Fruit fly (Drosophila melanogaster): ENCODE results near the gene TwdlN.

TwdlN gene

DNA sequence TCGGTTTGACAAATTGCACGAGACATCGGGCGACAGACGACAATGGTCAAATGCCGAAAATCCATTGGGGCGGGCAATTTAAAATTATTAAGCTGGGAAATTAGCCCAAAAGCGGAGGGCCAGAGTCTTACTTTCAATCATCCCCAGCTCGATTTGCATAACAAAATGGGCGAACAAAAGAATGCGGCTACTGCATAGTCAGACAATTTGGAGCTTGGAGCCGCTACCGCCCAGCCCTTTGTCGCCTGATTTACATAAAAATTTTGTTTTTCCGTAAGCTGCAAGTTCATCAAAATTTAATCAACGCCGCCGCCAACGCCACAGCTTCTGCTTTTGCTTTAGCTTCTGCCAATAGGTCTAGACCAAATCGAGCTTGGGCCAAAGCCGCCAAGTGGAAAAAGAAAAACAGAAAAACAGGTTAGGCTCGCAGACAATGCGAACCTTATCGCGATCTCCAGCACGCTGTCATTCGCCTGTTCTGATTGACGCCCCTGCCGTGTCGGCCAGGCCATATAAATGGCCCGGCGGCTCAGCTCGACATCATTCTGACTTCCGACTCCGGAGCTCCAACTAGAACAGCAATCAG is at the start of gene TwdlN:
TwdlN (plus strand) TSS at position 536 of the 586 bp plus-strand sequence.
- TF ChIP-seq CG17801 (GFP tag; optimal IDR thresholded peaks at IDR 0.05; ENCODE audit: partially characterized antibody), result no peak

DNA sequence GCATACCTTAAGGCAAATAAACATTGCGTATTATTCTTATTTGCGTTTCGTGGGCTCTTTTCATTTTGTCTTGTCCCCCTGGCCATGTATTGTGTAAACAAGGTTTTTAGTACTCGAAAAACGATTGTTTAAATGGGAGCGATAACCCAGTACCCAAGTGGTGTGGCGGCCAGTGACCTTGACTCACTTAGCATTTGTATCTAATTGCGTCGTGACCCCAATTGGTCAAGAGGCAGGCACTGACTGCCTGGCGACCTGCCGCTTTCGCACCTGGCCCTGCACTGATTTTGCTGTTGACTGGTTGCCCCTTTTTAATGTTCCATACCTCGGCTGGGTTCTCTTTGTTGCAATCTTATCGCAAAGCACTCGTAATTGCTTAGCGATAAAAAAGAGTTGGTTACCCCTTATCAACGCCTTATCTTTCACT is 43.5 kb upstream of the TwdlN start:
- TF ChIP-seq CG17801 (GFP tag; optimal IDR thresholded peaks at IDR 0.05; ENCODE audit: partially characterized antibody), result no peak

dm6 chr3R:26593847-26594542 is 37.7 kb upstream of the TwdlN start:
- no peak for TF ChIP-seq CG17801 (GFP tag; optimal IDR thresholded peaks at IDR 0.05; ENCODE audit: partially characterized antibody)

- no peak for TF ChIP-seq CG17801 (GFP tag; optimal IDR thresholded peaks at IDR 0.05; ENCODE audit: partially characterized antibody)
Measured at dm6 chr3R:26606498-26606897, 25.2 kb upstream of the TwdlN start.

DNA sequence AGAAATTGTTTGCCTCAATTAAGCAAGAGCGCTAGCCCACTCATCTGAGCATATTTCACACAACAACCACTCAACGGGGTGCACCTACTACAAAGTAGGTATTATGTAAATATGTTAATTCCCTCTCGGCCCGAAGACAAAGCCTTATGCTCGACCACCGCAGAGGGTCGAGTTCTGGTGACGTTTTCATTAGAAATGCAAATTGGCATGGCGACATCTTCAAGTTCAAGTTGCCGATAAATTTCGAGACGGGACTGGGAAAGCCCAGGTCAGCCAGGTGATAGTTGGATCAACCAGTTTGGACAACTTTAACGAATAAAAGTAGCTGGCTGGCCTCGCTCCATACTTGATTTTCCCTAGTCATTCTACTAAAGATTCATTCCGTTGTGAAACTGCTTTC is 16.2 kb upstream of the TwdlN start:
- TF ChIP-seq CG17801 (GFP tag; optimal IDR thresholded peaks at IDR 0.05; ENCODE audit: partially characterized antibody), result no peak

DNA sequence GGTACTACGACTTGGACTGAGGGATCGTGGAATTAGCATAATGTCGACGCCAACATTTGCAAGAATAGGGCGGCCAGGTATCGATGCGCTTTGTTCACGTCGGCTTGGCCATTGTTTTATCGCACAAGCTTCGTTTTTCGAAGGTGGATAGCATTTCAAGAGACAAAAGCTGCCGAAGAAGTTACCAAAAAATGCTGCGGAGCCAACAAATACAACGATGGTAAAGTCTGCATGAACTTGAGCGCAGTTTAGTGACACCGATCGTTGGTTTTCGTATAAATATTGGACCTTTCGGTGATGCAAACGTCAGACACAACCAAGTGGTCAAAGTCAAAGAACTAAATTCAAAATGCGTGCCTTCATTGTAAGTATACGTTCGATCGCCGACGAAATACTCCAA is 12.9 kb upstream of the TwdlN start, which contains the start of gene TwdlM:
TwdlM (plus strand) TSS at position 301 of the 400 bp plus-strand sequence.
- no peak for TF ChIP-seq CG17801 (GFP tag; optimal IDR thresholded peaks at IDR 0.05; ENCODE audit: partially characterized antibody)

dm6 chr3R:26621314-26621813 is 10.3 kb upstream of the TwdlN start, which contains the start of gene TwdlP:
Gene TwdlP, minus strand, starts transcription at chr3R:26621364.
- TF ChIP-seq CG17801 (GFP tag; optimal IDR thresholded peaks at IDR 0.05; ENCODE audit: partially characterized antibody), result no peak

DNA sequence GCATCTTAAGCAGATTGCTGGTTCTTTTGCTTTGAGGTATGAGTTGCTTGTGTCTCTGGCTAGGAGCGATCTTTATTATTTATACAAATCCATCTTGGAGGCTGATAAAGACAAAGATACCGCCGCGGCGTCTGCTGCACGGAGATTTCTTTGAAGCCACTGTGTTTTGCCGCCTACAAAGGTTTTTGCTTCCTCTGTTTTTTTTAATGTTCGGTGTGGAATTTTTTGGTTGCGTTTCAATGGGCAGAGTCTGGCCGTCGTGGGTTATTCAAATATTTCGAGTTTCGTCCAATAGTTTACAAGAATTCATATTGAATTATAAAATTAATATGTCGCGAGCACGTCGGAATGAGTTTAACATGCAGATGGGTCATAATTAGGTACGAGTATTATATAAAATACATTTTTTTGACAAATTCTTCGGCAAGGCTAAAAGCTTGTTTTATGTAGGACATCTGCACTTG is 8.1 kb upstream of the TwdlN start, which contains the start of gene TwdlB:
TwdlB (minus strand) TSS at position 51 of the 464 bp plus-strand sequence.
- TF ChIP-seq CG17801 (GFP tag; optimal IDR thresholded peaks at IDR 0.05; ENCODE audit: partially characterized antibody), result no peak

dm6 chr3R:26625552-26625951 is 6.1 kb upstream of the TwdlN start, which contains the start of gene TwdlL:
Gene TwdlL, minus strand, starts transcription at chr3R:26625652.
- no peak for TF ChIP-seq CG17801 (GFP tag; optimal IDR thresholded peaks at IDR 0.05; ENCODE audit: partially characterized antibody)

DNA sequence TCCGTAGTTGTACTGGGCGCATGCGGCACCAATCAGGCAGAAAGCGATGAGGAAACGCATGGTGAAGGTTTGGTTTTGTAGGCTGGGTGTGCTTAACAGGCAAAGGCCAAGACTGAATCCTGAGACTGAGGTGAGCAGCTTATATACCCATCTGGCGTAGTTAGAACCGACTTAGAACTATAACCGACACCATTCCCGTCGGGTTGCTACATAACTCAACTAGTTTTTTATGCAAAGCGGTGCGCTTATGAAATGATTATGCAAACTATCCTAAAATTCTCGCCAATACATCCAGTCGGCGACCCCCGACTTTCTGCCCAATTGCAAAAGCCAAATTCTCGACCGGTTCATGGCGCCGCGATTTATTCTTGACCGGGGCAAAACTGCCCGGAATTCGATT is 5.0 kb upstream of the TwdlN start, which contains the start of gene TwdlO:
TwdlO (minus strand) TSS at position 101 of the 400 bp plus-strand sequence.
- TF ChIP-seq CG17801 (GFP tag; optimal IDR thresholded peaks at IDR 0.05; ENCODE audit: partially characterized antibody), result no peak

dm6 chr3R:26628624-26629023 is 3.0 kb upstream of the TwdlN start, which contains the start of gene TwdlK:
Gene TwdlK, minus strand, starts transcription at chr3R:26628724.
- TF ChIP-seq CG17801 (GFP tag; optimal IDR thresholded peaks at IDR 0.05; ENCODE audit: partially characterized antibody), result no peak

dm6 chr3R:26629618-26630017 is 2.1 kb upstream of the TwdlN start, which contains the start of gene TwdlJ:
Gene TwdlJ, plus strand, starts transcription at chr3R:26629918.
- no peak for TF ChIP-seq CG17801 (GFP tag; optimal IDR thresholded peaks at IDR 0.05; ENCODE audit: partially characterized antibody)

DNA sequence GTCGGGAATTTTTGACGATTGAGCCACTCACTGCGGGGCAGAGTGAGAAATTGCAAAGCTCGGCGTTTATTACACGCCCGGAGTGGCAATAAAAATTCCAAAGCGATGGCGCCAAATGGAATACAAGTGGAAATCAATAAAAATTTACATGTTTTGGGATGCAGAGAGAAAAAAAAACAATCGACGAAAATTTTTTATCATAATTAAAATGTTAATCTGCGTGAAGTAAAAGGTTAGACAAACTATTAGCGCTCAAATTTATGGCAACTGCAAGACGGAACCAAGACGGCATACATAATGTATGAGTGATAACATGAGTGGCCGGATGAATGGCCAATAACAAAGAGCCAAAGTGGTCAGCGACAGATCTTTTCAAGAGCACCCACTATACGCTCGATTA is 1.3 kb downstream of the TwdlN start:
- TF ChIP-seq CG17801 (GFP tag; optimal IDR thresholded peaks at IDR 0.05; ENCODE audit: partially characterized antibody), result no peak

DNA sequence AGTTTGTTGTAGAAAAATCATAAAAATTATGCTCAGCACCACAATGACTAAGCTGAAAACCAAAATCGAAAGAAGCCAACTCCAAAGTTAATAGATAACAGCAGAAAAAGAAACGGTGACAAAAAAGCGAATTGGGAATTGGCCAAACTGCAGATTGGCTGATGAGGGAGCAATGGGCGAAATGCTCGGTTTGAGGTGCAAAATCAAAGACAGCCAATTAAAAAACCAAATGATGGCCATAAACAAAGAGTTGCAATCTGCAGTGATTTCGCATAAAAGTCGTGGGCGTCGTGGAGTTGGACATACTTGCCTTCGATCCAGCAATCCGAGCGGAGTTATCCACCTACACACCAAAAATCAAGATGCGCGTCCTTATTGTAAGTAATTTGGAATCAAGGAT is 1.8 kb downstream of the TwdlN start, which contains the start of gene TwdlH:
TwdlH (plus strand) TSS at position 301 of the 400 bp plus-strand sequence.
- TF ChIP-seq CG17801 (GFP tag; optimal IDR thresholded peaks at IDR 0.05; ENCODE audit: partially characterized antibody), result no peak

dm6 chr3R:26634585-26634984 is 2.9 kb downstream of the TwdlN start, which contains the start of gene TwdlR:
Gene TwdlR, plus strand, starts transcription at chr3R:26634885.
- TF ChIP-seq CG17801 (GFP tag; optimal IDR thresholded peaks at IDR 0.05; ENCODE audit: partially characterized antibody), result no peak

Data from ovary, adult (tissue).